Fruit fly (Drosophila melanogaster): Measurements from ENCODE around the gene CG31546.

DNA sequence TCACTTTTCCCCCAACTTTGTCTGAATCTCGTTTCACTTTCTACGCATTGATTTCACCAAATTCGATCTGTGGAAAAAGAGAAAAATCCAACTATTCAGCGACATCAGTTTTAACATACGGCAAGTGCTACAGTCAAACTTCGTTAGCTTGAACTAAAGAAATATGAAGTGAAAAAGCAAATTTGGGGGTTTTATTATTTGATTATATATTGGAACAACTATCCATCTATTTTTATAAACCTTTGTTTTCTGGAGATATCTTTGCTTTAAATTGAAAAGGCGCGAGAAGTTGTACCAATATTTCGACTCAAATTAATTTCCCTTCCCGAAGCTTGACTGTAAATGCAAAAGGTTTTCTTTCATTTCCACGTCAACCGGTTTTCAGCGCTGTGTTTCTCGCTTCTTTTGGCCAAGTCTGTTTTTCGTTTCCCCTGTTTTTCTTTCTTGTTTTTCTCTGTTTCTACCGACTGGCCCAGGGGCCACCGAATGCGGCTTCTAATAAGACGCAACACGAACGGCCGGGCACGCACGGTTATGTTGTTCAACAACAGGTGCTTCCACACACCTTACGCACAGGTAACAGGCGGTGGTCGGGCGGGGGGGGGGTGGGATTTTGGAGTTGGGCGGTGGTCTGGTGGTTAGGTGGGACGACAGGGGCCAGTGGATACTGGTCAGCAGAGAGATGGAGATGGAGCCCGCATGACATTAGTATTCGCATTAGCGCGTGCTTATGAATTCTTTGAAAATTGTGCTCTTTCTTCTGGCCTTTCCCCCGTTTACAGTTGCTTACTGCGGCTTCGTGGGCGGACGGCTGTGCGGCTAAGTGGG, 47.7 kb upstream of the CG31546 start:
- no peak for TF ChIP-seq N (GFP tag; optimal IDR thresholded peaks at IDR 0.05)
- TF ChIP-seq usp (GFP tag; optimal IDR thresholded peaks at IDR 0.05), result no peak
- no peak for TF ChIP-seq h (GFP tag; optimal IDR thresholded peaks at IDR 0.05)
- no peak for TF ChIP-seq psq (GFP tag; optimal IDR thresholded peaks at IDR 0.05)
